Fruit fly (Drosophila melanogaster) whole organism, prepupa: Measurements from ENCODE around the gene nebu.

Source experiments
- Blimp-1 ChIP-seq: fragments of 200-800 bp; sonication (Bioruptor generic); optimal IDR thresholded peaks from 3 replicates; lab custom pipeline; 2017; ENCODE audit warnings: missing biosample characterization, missing genetic modification characterization, mild to moderate bottlenecking, moderate library complexity, missing genetic modification reagents
- CG11294 ChIP-seq: fragments of 200-800 bp; sonication (Bioruptor generic); IDR thresholded peaks from 2 replicates; pipeline ENCODE4 v1.3.6; 2022; ENCODE audit warnings: missing biosample characterization, missing genetic modification characterization
- CG11762 ChIP-seq: fragments of 200-800 bp; sonication (Bioruptor generic); optimal IDR thresholded peaks from 3 replicates; lab custom pipeline; 2016; ENCODE audit warnings: missing biosample characterization, missing genetic modification characterization; ENCODE audit not compliant: insufficient read depth
- CG11902 ChIP-seq: fragments of 200-800 bp; sonication (Bioruptor generic); optimal IDR thresholded peaks from 3 replicates; lab custom pipeline; 2016; ENCODE audit warnings: missing biosample characterization, missing genetic modification characterization
- CG15336 ChIP-seq: fragments of 200-800 bp; sonication (Bioruptor generic); IDR thresholded peaks from 2 replicates; pipeline ENCODE4 v1.3.6; 2022; ENCODE audit warnings: missing biosample characterization, missing genetic modification characterization
- CG1621 ChIP-seq: fragments of 200-800 bp; sonication (Bioruptor generic); optimal IDR thresholded peaks from 3 replicates; lab custom pipeline; 2018; ENCODE audit warnings: missing biosample characterization, mild to moderate bottlenecking, missing genetic modification characterization
- CG3032 ChIP-seq: fragments of 200-800 bp; optimal IDR thresholded peaks from 2 replicates; lab custom pipeline; 2019; ENCODE audit warnings: missing biosample characterization, mild to moderate bottlenecking, missing genetic modification characterization, moderate library complexity
- CG31627 ChIP-seq: fragments of 200-800 bp; sonication (Bioruptor generic); optimal IDR thresholded peaks from 3 replicates; lab custom pipeline; 2016; ENCODE audit warnings: missing biosample characterization, missing genetic modification characterization
- CG32006 ChIP-seq: fragments of 200-800 bp; sonication (Bioruptor generic); optimal IDR thresholded peaks from 3 replicates; lab custom pipeline; 2017; ENCODE audit warnings: missing biosample characterization, mild to moderate bottlenecking, missing genetic modification characterization
- CG34406 ChIP-seq: fragments of 200-800 bp; sonication (Bioruptor generic); optimal IDR thresholded peaks from 3 replicates; lab custom pipeline; 2016; ENCODE audit warnings: missing biosample characterization, missing genetic modification characterization
- CG3919 ChIP-seq: fragments of 200-800 bp; sonication (Bioruptor generic); optimal IDR thresholded peaks from 3 replicates; lab custom pipeline; 2016; ENCODE audit warnings: missing biosample characterization, missing genetic modification characterization
- CG6808 ChIP-seq: fragments of 200-800 bp; sonication (Bioruptor generic); optimal IDR thresholded peaks from 3 replicates; lab custom pipeline; 2017; ENCODE audit warnings: missing biosample characterization, missing genetic modification characterization, mild to moderate bottlenecking, moderate library complexity, missing genetic modification reagents
- CG6854 ChIP-seq: fragments of 200-800 bp; sonication (Bioruptor generic); optimal IDR thresholded peaks from 2 replicates; lab custom pipeline; 2017; ENCODE audit warnings: missing biosample characterization, mild to moderate bottlenecking, missing genetic modification characterization
- CG7368 ChIP-seq: fragments of 200-800 bp; sonication (Bioruptor generic); optimal IDR thresholded peaks from 3 replicates; lab custom pipeline; 2016; ENCODE audit warnings: missing biosample characterization, missing genetic modification characterization
- CG8119 ChIP-seq: fragments of 200-800 bp; sonication (Bioruptor generic); IDR thresholded peaks from 3 replicates; pipeline ENCODE4 v1.3.6; 2022; ENCODE audit warnings: missing biosample characterization, missing genetic modification characterization
- CG8319 ChIP-seq: fragments of 200-800 bp; sonication (Bioruptor generic); optimal IDR thresholded peaks from 3 replicates; lab custom pipeline; 2016; ENCODE audit warnings: missing biosample characterization, missing genetic modification characterization
- CG8632 ChIP-seq: fragments of 200-800 bp; sonication (Bioruptor generic); optimal IDR thresholded peaks from 3 replicates; lab custom pipeline; 2016; ENCODE audit warnings: missing biosample characterization, missing genetic modification characterization
- CG9139 ChIP-seq: fragments of 200-800 bp; sonication (Bioruptor generic); optimal IDR thresholded peaks from 3 replicates; lab custom pipeline; 2017; ENCODE audit warnings: missing biosample characterization, mild to moderate bottlenecking, missing genetic modification characterization
- Eip75B ChIP-seq: fragments of 200-800 bp; sonication (Bioruptor generic); optimal IDR thresholded peaks from 3 replicates; lab custom pipeline; 2016; ENCODE audit warnings: missing biosample characterization, missing genetic modification characterization
- Eip78C ChIP-seq: fragments of 200-800 bp; sonication (Bioruptor generic); peaks from one replicate; lab custom pipeline; 2016; ENCODE audit warnings: missing biosample characterization, missing genetic modification characterization
- Eip93F ChIP-seq: fragments of 200-800 bp; sonication (Bioruptor generic); optimal IDR thresholded peaks from 2 replicates; lab custom pipeline; 2016; ENCODE audit warnings: missing biosample characterization, mild to moderate bottlenecking, missing genetic modification characterization
- Ets21C ChIP-seq: fragments of 200-800 bp; sonication (Bioruptor generic); optimal IDR thresholded peaks from 3 replicates; lab custom pipeline; 2016; ENCODE audit warnings: missing biosample characterization, missing genetic modification characterization
- Ets96B ChIP-seq: fragments of 200-800 bp; optimal IDR thresholded peaks from 2 replicates; lab custom pipeline; 2019; ENCODE audit warnings: missing biosample characterization, mild to moderate bottlenecking, missing genetic modification characterization, moderate library complexity
- Hr38 ChIP-seq: sonication (Bioruptor generic); optimal IDR thresholded peaks from 2 replicates; lab custom pipeline; 2016; ENCODE audit warnings: missing biosample characterization, missing genetic modification characterization
- Hr39 ChIP-seq: fragments of 200-800 bp; sonication (Bioruptor generic); optimal IDR thresholded peaks from 2 replicates; lab custom pipeline; 2016; ENCODE audit warnings: missing biosample characterization, missing genetic modification characterization
- Hr4 ChIP-seq: fragments of 200-800 bp; sonication (Bioruptor generic); optimal IDR thresholded peaks from 3 replicates; lab custom pipeline; 2016; ENCODE audit warnings: missing biosample characterization, missing genetic modification characterization
- Lpt ChIP-seq: fragments of 200-800 bp; sonication (Bioruptor generic); optimal IDR thresholded peaks from 3 replicates; lab custom pipeline; 2016; ENCODE audit warnings: missing biosample characterization, missing genetic modification characterization
- Met ChIP-seq: fragments of 200-800 bp; sonication (Bioruptor generic); optimal IDR thresholded peaks from 3 replicates; lab custom pipeline; 2016; ENCODE audit warnings: missing biosample characterization, missing genetic modification characterization
- OdsH ChIP-seq: fragments of 200-800 bp; sonication (Bioruptor generic); optimal IDR thresholded peaks from 3 replicates; lab custom pipeline; 2016; ENCODE audit warnings: missing biosample characterization, missing genetic modification characterization
- Smox ChIP-seq: fragments of 200-800 bp; sonication (Bioruptor generic); optimal IDR thresholded peaks from 3 replicates; lab custom pipeline; 2016; ENCODE audit warnings: missing biosample characterization, missing genetic modification characterization
- Sox102F ChIP-seq: fragments of 200-800 bp; sonication (Bioruptor generic); optimal IDR thresholded peaks from 2 replicates; lab custom pipeline; 2016; ENCODE audit warnings: missing biosample characterization, mild to moderate bottlenecking, missing genetic modification characterization
- Sox15 ChIP-seq: fragments of 200-800 bp; sonication (Bioruptor generic); optimal IDR thresholded peaks from 3 replicates; lab custom pipeline; 2016; ENCODE audit warnings: missing biosample characterization, missing genetic modification characterization
- achi ChIP-seq: fragments of 200-800 bp; sonication (Bioruptor generic); optimal IDR thresholded peaks from 3 replicates; lab custom pipeline; 2016; ENCODE audit warnings: missing biosample characterization, missing genetic modification characterization
- acj6 ChIP-seq: fragments of 200-800 bp; sonication (Bioruptor generic); optimal IDR thresholded peaks from 3 replicates; lab custom pipeline; 2016; ENCODE audit warnings: missing biosample characterization, missing genetic modification characterization
- cyc ChIP-seq: fragments of 200-800 bp; sonication (Bioruptor generic); optimal IDR thresholded peaks from 3 replicates; lab custom pipeline; 2016; ENCODE audit warnings: missing biosample characterization, missing genetic modification characterization
- dac ChIP-seq: fragments of 200-800 bp; sonication (Bioruptor generic); optimal IDR thresholded peaks from 2 replicates; lab custom pipeline; 2017; ENCODE audit warnings: missing biosample characterization, mild to moderate bottlenecking, missing genetic modification characterization
- dsx ChIP-seq: fragments of 200-800 bp; optimal IDR thresholded peaks from 3 replicates; lab custom pipeline; 2019; ENCODE audit warnings: missing biosample characterization, mild to moderate bottlenecking, missing genetic modification characterization, moderate library complexity; ENCODE audit not compliant: poor library complexity, severe bottlenecking
- eg ChIP-seq: fragments of 200-800 bp; sonication (Bioruptor generic); IDR thresholded peaks from 3 replicates; pipeline ENCODE4 v1.3.6; 2022; ENCODE audit warnings: missing biosample characterization, missing genetic modification characterization
- esn ChIP-seq: fragments of 200-800 bp; sonication (Bioruptor generic); optimal IDR thresholded peaks from 2 replicates; lab custom pipeline; 2016; ENCODE audit warnings: missing biosample characterization, mild to moderate bottlenecking, missing genetic modification characterization, moderate library complexity
- fd85E ChIP-seq: fragments of 200-800 bp; sonication (Bioruptor generic); optimal IDR thresholded peaks from 3 replicates; lab custom pipeline; 2016; ENCODE audit warnings: missing biosample characterization, missing genetic modification characterization
- fkh ChIP-seq: fragments of 200-800 bp; sonication (Bioruptor generic); optimal IDR thresholded peaks from 3 replicates; lab custom pipeline; 2017; ENCODE audit warnings: missing biosample characterization, mild to moderate bottlenecking, missing genetic modification characterization, moderate library complexity
- lz ChIP-seq: fragments of 200-800 bp; sonication (Bioruptor generic); optimal IDR thresholded peaks from 3 replicates; lab custom pipeline; 2016; ENCODE audit warnings: missing biosample characterization, missing genetic modification characterization
- net ChIP-seq: fragments of 200-800 bp; sonication (Bioruptor generic); optimal IDR thresholded peaks from 3 replicates; lab custom pipeline; 2016; ENCODE audit warnings: missing biosample characterization, missing genetic modification characterization
- pdm3 ChIP-seq: fragments of 200-800 bp; sonication (Bioruptor generic); optimal IDR thresholded peaks from 3 replicates; lab custom pipeline; 2016; ENCODE audit warnings: missing biosample characterization, missing genetic modification characterization
- salr ChIP-seq, 2 experiments: fragments of 200-800 bp; sonication (Bioruptor generic); optimal IDR thresholded peaks; 3 replicates each; lab custom pipeline; 2016 to 2018; ENCODE audit warnings: missing biosample characterization in 2 of 2, missing genetic modification characterization in 2 of 2, mild to moderate bottlenecking in 1 of 2
- spab ChIP-seq: fragments of 200-800 bp; sonication (Bioruptor generic); optimal IDR thresholded peaks from 2 replicates; lab custom pipeline; 2017; ENCODE audit warnings: missing biosample characterization, mild to moderate bottlenecking, missing genetic modification characterization, missing genetic modification reagents
- topi ChIP-seq: fragments of 200-800 bp; sonication (Bioruptor generic); optimal IDR thresholded peaks from 3 replicates; lab custom pipeline; 2016; ENCODE audit warnings: missing biosample characterization, missing genetic modification characterization
- vri ChIP-seq: fragments of 200-800 bp; sonication (Bioruptor generic); optimal IDR thresholded peaks from 3 replicates; lab custom pipeline; 2016; ENCODE audit warnings: missing biosample characterization, mild to moderate bottlenecking, missing genetic modification characterization

nebu gene

DNA sequence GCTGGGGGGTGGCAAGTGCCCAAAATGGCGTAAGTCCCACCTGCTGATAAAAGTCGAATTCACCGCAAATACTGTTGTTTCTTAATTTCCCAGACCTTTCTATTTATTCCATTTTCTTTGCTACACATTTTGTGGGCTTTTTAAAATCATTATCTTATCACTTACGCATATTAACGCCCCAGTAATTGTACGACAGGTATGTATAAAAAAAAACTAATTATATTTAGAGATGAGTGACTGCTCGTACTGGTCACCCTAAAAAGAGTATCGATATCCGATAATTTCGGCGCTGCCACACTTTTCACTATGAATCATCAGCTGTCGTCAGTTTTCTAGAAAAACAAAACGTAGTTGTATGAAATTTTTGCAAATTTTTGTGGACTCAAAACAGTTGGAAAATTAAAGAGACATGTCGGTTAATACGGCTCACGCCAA, 7.0 kb upstream of the nebu start, which contains the start of the genes CG10948 and Wbp2:
Gene CG10948, minus strand, starts transcription at position 251 of the 435 bp plus-strand sequence.
Gene Wbp2, plus strand, starts transcription at position 299 of the 435 bp plus-strand sequence.
- TF ChIP-seq CG6854 (GFP tag; lab: Kevin White, UChicago) (peak; percentile 44), Ets96B (peak; percentile 10), cyc (GFP tag; lab: Kevin White, UChicago) (no peak), net (no peak), Smox (GFP tag; lab: Kevin White, UChicago) (no peak), Met (no peak), eg (GFP tag; lab: Robert Waterston, UW) (no peak), CG9139 (GFP tag; lab: Kevin White, UChicago) (no peak), acj6 (GFP tag; lab: Kevin White, UChicago) (no peak), Hr39 (GFP tag; lab: Kevin White, UChicago) (no peak), CG11762 (GFP tag; lab: Kevin White, UChicago) (no peak), CG8632 (peak; percentile 8), OdsH (no peak), Hr38 (GFP tag; lab: Kevin White, UChicago) (no peak), CG3919 (GFP tag; lab: Kevin White, UChicago) (no peak), topi (GFP tag; lab: Kevin White, UChicago) (no peak), CG7368 (GFP tag; lab: Kevin White, UChicago) (no peak), CG6808 (no peak), CG32006 (GFP tag; lab: Kevin White, UChicago) (no peak), CG15336 (GFP tag; lab: Robert Waterston, UW) (no peak), CG8319 (GFP tag; lab: Kevin White, UChicago) (no peak), esn (GFP tag; lab: Kevin White, UChicago) (peak; percentile 44), CG34406 (no peak), Eip75B (GFP tag; lab: Kevin White, UChicago) (no peak), spab (GFP tag; lab: Kevin White, UChicago) (no peak), CG1621 (tag; lab: Kevin White, UChicago) (no peak), achi (GFP tag; lab: Kevin White, UChicago) (no peak), pdm3 (no peak), dsx (GFP tag; lab: Kevin White, UChicago) (no peak), vri (peak; percentile 82), lz (GFP tag; lab: Kevin White, UChicago) (peak; percentile 40), CG11294 (GFP tag; lab: Robert Waterston, UW) (no peak), CG11902 (GFP tag; lab: Kevin White, UChicago) (no peak), Lpt (GFP tag; lab: Kevin White, UChicago) (no peak), Eip93F (GFP tag; lab: Kevin White, UChicago) (peak; percentile 50), Hr4 (GFP tag; lab: Kevin White, UChicago) (no peak), salr (GFP tag; optimal IDR thresholded peaks at IDR 0.05; lab: Kevin White, UChicago) (no peak), CG8119 (GFP tag; lab: Robert Waterston, UW) (no peak), fkh (GFP tag; lab: Kevin White, UChicago) (no peak), CG3032 (peak; percentile 29), Blimp-1 (GFP tag; lab: Kevin White, UChicago) (no peak), fd85E (GFP tag; lab: Kevin White, UChicago) (no peak), dac (GFP tag; lab: Kevin White, UChicago) (no peak), Sox15 (GFP tag; lab: Kevin White, UChicago) (no peak), Ets21C (GFP tag; lab: Kevin White, UChicago) (no peak), CG31627 (GFP tag; lab: Kevin White, UChicago) (no peak), Sox102F (GFP tag; lab: Kevin White, UChicago) (no peak), Eip78C (GFP tag; lab: Kevin White, UChicago) (no peak)
